Worm (Caenorhabditis elegans) whole organism, L3 larva: ENCODE data around the gene F23H11.7.

Experiments used
- ZK546.5 ChIP-seq: sonication (generic microtip); optimal IDR thresholded peaks from 2 replicates; lab custom pipeline; 2017; ENCODE audit warnings: missing biosample characterization, missing genetic modification characterization
- aly-2 ChIP-seq: fragments of 150-350 bp; optimal IDR thresholded peaks from 2 replicates; lab custom pipeline; 2014; ENCODE audit warnings: missing biosample characterization, missing genetic modification characterization
- ama-1 ChIP-seq: fragments of 150-350 bp; optimal IDR thresholded peaks from 2 replicates; lab custom pipeline; 2018
- ceh-16 ChIP-seq: sonication (generic microtip); optimal IDR thresholded peaks from 2 replicates; lab custom pipeline; 2017; ENCODE audit warnings: missing biosample characterization, missing genetic modification characterization
- ceh-28 ChIP-seq: fragments of 150-350 bp; optimal IDR thresholded peaks from 2 replicates; lab custom pipeline; 2014; ENCODE audit warnings: missing biosample characterization, missing genetic modification reagents, missing genetic modification characterization
- ceh-82 ChIP-seq: fragments of 150-350 bp; optimal IDR thresholded peaks from 2 replicates; lab custom pipeline; 2014; ENCODE audit warnings: missing biosample characterization, missing genetic modification characterization
- ceh-9 ChIP-seq: sonication (generic microtip); optimal IDR thresholded peaks from 2 replicates; lab custom pipeline; 2018; ENCODE audit warnings: missing biosample characterization, missing genetic modification characterization
- daf-12 ChIP-seq: fragments of 150-350 bp; optimal IDR thresholded peaks from 2 replicates; lab custom pipeline; 2014; ENCODE audit warnings: missing biosample characterization, missing genetic modification reagents, missing genetic modification characterization
- egl-27 ChIP-seq: sonication (generic microtip); optimal IDR thresholded peaks from 4 replicates; lab custom pipeline; 2017; ENCODE audit warnings: missing biosample characterization, missing genetic modification reagents, missing genetic modification characterization
- egl-5 ChIP-seq: fragments of 150-350 bp; optimal IDR thresholded peaks from 2 replicates; lab custom pipeline; 2017; ENCODE audit warnings: missing biosample characterization, missing genetic modification reagents, missing genetic modification characterization, inconsistent platforms
- elt-1 ChIP-seq: fragments of 150-350 bp; optimal IDR thresholded peaks from 2 replicates; lab custom pipeline; 2014; ENCODE audit warnings: missing biosample characterization, missing genetic modification characterization
- elt-2 ChIP-seq: sonication (generic microtip); optimal IDR thresholded peaks from 2 replicates; lab custom pipeline; 2016; ENCODE audit warnings: missing genetic modification reagents, mild to moderate bottlenecking, missing genetic modification characterization, missing compliant biosample characterization
- elt-3 ChIP-seq, 3 experiments: fragments of 150-350 bp in 1 of 3; sonication (generic microtip) in 2 of 3; optimal IDR thresholded peaks; 2 replicates in 2 of 3; 4 replicates in 1 of 3; lab custom pipeline; 2014 to 2017; ENCODE audit warnings: missing biosample characterization in 3 of 3, missing genetic modification characterization in 3 of 3
- eor-1 ChIP-seq, 2 experiments: fragments of 150-350 bp; optimal IDR thresholded peaks; 2 replicates each; lab custom pipeline; 2014 to 2018; ENCODE audit warnings: missing biosample characterization in 2 of 2, missing genetic modification characterization in 2 of 2
- fkh-10 ChIP-seq: sonication (generic microtip); optimal IDR thresholded peaks from 2 replicates; lab custom pipeline; 2017; ENCODE audit warnings: missing biosample characterization, missing genetic modification reagents, missing genetic modification characterization
- fos-1 ChIP-seq: fragments of 150-350 bp; optimal IDR thresholded peaks from 2 replicates; lab custom pipeline; 2014; ENCODE audit warnings: missing biosample characterization, missing genetic modification characterization
- hmg-11 ChIP-seq: sonication (generic microtip); optimal IDR thresholded peaks from 2 replicates; lab custom pipeline; 2016; ENCODE audit warnings: missing genetic modification characterization, missing compliant biosample characterization
- jun-1 ChIP-seq: fragments of 150-350 bp; optimal IDR thresholded peaks from 2 replicates; lab custom pipeline; 2014; ENCODE audit warnings: missing biosample characterization, missing genetic modification reagents, missing genetic modification characterization
- lin-15B ChIP-seq: fragments of 150-350 bp; optimal IDR thresholded peaks from 2 replicates; lab custom pipeline; 2014; ENCODE audit warnings: missing biosample characterization, missing genetic modification characterization
- lin-39 ChIP-seq: fragments of 150-350 bp; optimal IDR thresholded peaks from 2 replicates; lab custom pipeline; 2018; ENCODE audit warnings: missing biosample characterization, missing genetic modification reagents, missing genetic modification characterization
- lsy-12 ChIP-seq: sonication (generic microtip); optimal IDR thresholded peaks from 2 replicates; lab custom pipeline; 2016; ENCODE audit warnings: mild to moderate bottlenecking, missing genetic modification characterization, missing compliant biosample characterization
- mdl-1 ChIP-seq: fragments of 150-350 bp; optimal IDR thresholded peaks from 2 replicates; lab custom pipeline; 2014; ENCODE audit warnings: missing biosample characterization, missing genetic modification characterization
- mml-1 ChIP-seq: fragments of 150-350 bp; sonication (generic microtip); optimal IDR thresholded peaks from 3 replicates; lab custom pipeline; 2014; ENCODE audit warnings: missing biosample characterization, missing genetic modification characterization
- nfya-1 ChIP-seq: sonication (generic microtip); optimal IDR thresholded peaks from 2 replicates; lab custom pipeline; 2017; ENCODE audit warnings: missing genetic modification characterization, mild to moderate bottlenecking, missing compliant biosample characterization, antibody characterized with exemption, moderate library complexity; ENCODE audit not compliant: insufficient read depth
- nhr-23 ChIP-seq: fragments of 150-350 bp; optimal IDR thresholded peaks from 2 replicates; lab custom pipeline; 2014; ENCODE audit warnings: missing biosample characterization, missing genetic modification reagents, missing genetic modification characterization
- nhr-237 ChIP-seq: fragments of 150-350 bp; optimal IDR thresholded peaks from 2 replicates; lab custom pipeline; 2014; ENCODE audit warnings: missing biosample characterization, missing genetic modification characterization
- nhr-25 ChIP-seq: sonication (generic microtip); optimal IDR thresholded peaks from 2 replicates; lab custom pipeline; 2017; ENCODE audit warnings: missing biosample characterization, missing genetic modification characterization
- nhr-28 ChIP-seq: fragments of 150-350 bp; optimal IDR thresholded peaks from 2 replicates; lab custom pipeline; 2014; ENCODE audit warnings: missing biosample characterization, missing genetic modification characterization
- nhr-67 ChIP-seq: fragments of 150-350 bp; optimal IDR thresholded peaks from 2 replicates; lab custom pipeline; 2014; ENCODE audit warnings: missing biosample characterization, missing genetic modification characterization
- nhr-77 ChIP-seq: fragments of 150-350 bp; optimal IDR thresholded peaks from 2 replicates; lab custom pipeline; 2014; ENCODE audit warnings: missing biosample characterization, missing genetic modification characterization
- pha-4 ChIP-seq: fragments of 150-350 bp; optimal IDR thresholded peaks from 2 replicates; lab custom pipeline; 2014; ENCODE audit warnings: missing biosample characterization, missing genetic modification reagents, missing genetic modification characterization
- pqm-1 ChIP-seq: fragments of 150-350 bp; optimal IDR thresholded peaks from 2 replicates; lab custom pipeline; 2017; ENCODE audit warnings: missing biosample characterization, missing genetic modification characterization, inconsistent platforms
- sea-2 ChIP-seq: fragments of 150-350 bp; sonication (generic microtip); optimal IDR thresholded peaks from 4 replicates; lab custom pipeline; 2014; ENCODE audit warnings: missing biosample characterization, missing genetic modification reagents, missing genetic modification characterization
- skn-1 ChIP-seq: fragments of 150-350 bp; optimal IDR thresholded peaks from 2 replicates; lab custom pipeline; 2014; ENCODE audit warnings: missing biosample characterization, missing genetic modification characterization
- snpc-4 ChIP-seq: fragments of 150-350 bp; optimal IDR thresholded peaks from 2 replicates; lab custom pipeline; 2014; ENCODE audit warnings: missing biosample characterization, missing genetic modification characterization
- tbx-2 ChIP-seq: sonication (generic microtip); optimal IDR thresholded peaks from 2 replicates; lab custom pipeline; 2016; ENCODE audit warnings: mild to moderate bottlenecking, missing genetic modification characterization, missing compliant biosample characterization
- unc-39 ChIP-seq: sonication (generic microtip); optimal IDR thresholded peaks from 4 replicates; lab custom pipeline; 2017; ENCODE audit warnings: missing biosample characterization, missing genetic modification characterization
- unc-62 ChIP-seq: fragments of 150-350 bp; sonication (generic microtip); optimal IDR thresholded peaks from 4 replicates; lab custom pipeline; 2014; ENCODE audit warnings: missing biosample characterization, missing genetic modification reagents, missing genetic modification characterization
- zag-1 ChIP-seq: fragments of 150-350 bp; optimal IDR thresholded peaks from 2 replicates; lab custom pipeline; 2014; ENCODE audit warnings: missing biosample characterization, missing genetic modification characterization

The F23H11.7 gene

ce11 chrIII:887874-888299, 31.3 kb downstream of the F23H11.7 start:
- peak; percentile 45 for TF ChIP-seq ama-1
- TF ChIP-seq aly-2 (tag; lab: Kevin White, UChicago), result no peak
- peak; percentile 48 for TF ChIP-seq mdl-1 (tag; lab: Kevin White, UChicago)
- no peak for TF ChIP-seq ceh-82
- peak; percentile 46 for TF ChIP-seq pha-4 (tag; lab: Kevin White, UChicago)
- peak; percentile 66 for TF ChIP-seq elt-2
- TF ChIP-seq nhr-25, result peak; percentile 2
- peak; percentile 33 for TF ChIP-seq fkh-10 (GFP tag; lab: Kevin White, UChicago)
- TF ChIP-seq skn-1, result peak; percentile 41
- TF ChIP-seq nhr-23 (tag; lab: Kevin White, UChicago), result peak; percentile 60
- TF ChIP-seq snpc-4, result peak; percentile 76
- TF ChIP-seq egl-5 (tag; lab: Kevin White, UChicago), result peak; percentile 60
- TF ChIP-seq hmg-11 (tag; lab: Kevin White, UChicago), result peak; percentile 71
- TF ChIP-seq eor-1 (tag; optimal IDR thresholded peaks at IDR 0.05; lab: Kevin White, UChicago), result no peak
- peak; percentile 81 for TF ChIP-seq lin-39
- no peak for TF ChIP-seq ceh-9 (tag; lab: Kevin White, UChicago)
- TF ChIP-seq jun-1 (tag; lab: Kevin White, UChicago), result peak; percentile 31
- TF ChIP-seq lin-15B (tag; lab: Kevin White, UChicago), result peak; percentile 40
- no peak for TF ChIP-seq unc-39 (tag; lab: Kevin White, UChicago)
- no peak for TF ChIP-seq nhr-77 (tag; lab: Kevin White, UChicago)
- peak; percentile 89 for TF ChIP-seq ceh-28
- TF ChIP-seq nhr-237, result no peak
- peak; percentile 50 for TF ChIP-seq egl-27 (tag; lab: Kevin White, UChicago)
- TF ChIP-seq fos-1 (tag; lab: Kevin White, UChicago), result no peak
- TF ChIP-seq tbx-2, result peak; percentile 37
- TF ChIP-seq pqm-1 (tag; lab: Kevin White, UChicago), result peak; percentile 8
- TF ChIP-seq sea-2 (GFP tag; lab: Kevin White, UChicago), result peak; percentile 79
- TF ChIP-seq nfya-1 (tag; lab: Kevin White, UChicago), result peak; percentile 82

- TF ChIP-seq nhr-67 (tag; lab: Kevin White, UChicago) (no peak), mml-1 (no peak), nhr-25 (peak; percentile 24), nhr-23 (tag; lab: Kevin White, UChicago) (peak; percentile 37), ama-1 (peak; percentile 21), ceh-28 (peak; percentile 67), zag-1 (tag; lab: Kevin White, UChicago) (no peak)
- TF ChIP-seq, all 47 proteins: peak for 4
Measured at ce11 chrIII:886726-887125, 32.5 kb downstream of the F23H11.7 start, which contains the start of gene zer-1. zer-1 (minus strand) TSS chrIII:886793.

ce11 chrIII:883595-883994, 35.6 kb downstream of the F23H11.7 start:
- TF ChIP-seq ZK546.5 (tag; lab: Kevin White, UChicago), result no peak
- TF ChIP-seq ceh-9 (tag; lab: Kevin White, UChicago), result no peak
- TF ChIP-seq jun-1 (tag; lab: Kevin White, UChicago), result no peak
- no peak for TF ChIP-seq pqm-1 (tag; lab: Kevin White, UChicago)
- no peak for TF ChIP-seq lsy-12 (tag; lab: Kevin White, UChicago)
- no peak for TF ChIP-seq fos-1 (tag; lab: Kevin White, UChicago)
- TF ChIP-seq lin-15B (tag; lab: Kevin White, UChicago), result no peak
- TF ChIP-seq egl-5 (tag; lab: Kevin White, UChicago), result no peak
- no peak for TF ChIP-seq zag-1 (tag; lab: Kevin White, UChicago)
- TF ChIP-seq nhr-25, result no peak
- TF ChIP-seq elt-1 (tag; lab: Kevin White, UChicago), result no peak

ce11 chrIII:881460-881859, 37.8 kb downstream of the F23H11.7 start:
- TF ChIP-seq ZK546.5 (tag; lab: Kevin White, UChicago) (no peak), ceh-16 (tag; lab: Kevin White, UChicago) (no peak), daf-12 (no peak), zag-1 (tag; lab: Kevin White, UChicago) (no peak), egl-5 (tag; lab: Kevin White, UChicago) (no peak), nhr-28 (tag; lab: Kevin White, UChicago) (no peak), mdl-1 (tag; lab: Kevin White, UChicago) (no peak), unc-62 (no peak), ceh-82 (no peak), elt-2 (no peak), pqm-1 (tag; lab: Kevin White, UChicago) (no peak), tbx-2 (no peak), elt-3 (tag; optimal IDR thresholded peaks at IDR 0.05; lab: Kevin White, UChicago) (no peak), ama-1 (no peak), fkh-10 (GFP tag; lab: Kevin White, UChicago) (no peak)
